Fruit fly (Drosophila melanogaster) whole organism, embryonic: ENCODE data around the gene CG9286.

Source experiments
- Atf-2 ChIP-seq: fragments of 200-800 bp; sonication (Bioruptor generic); optimal IDR thresholded peaks from 2 replicates; lab custom pipeline; 2016; ENCODE audit warnings: missing biosample characterization, missing genetic modification characterization
- CG11093 ChIP-seq: fragments of 200-800 bp; sonication (Bioruptor generic); IDR thresholded peaks from 3 replicates; pipeline ENCODE4 v1.3.6; 2022; ENCODE audit warnings: missing biosample characterization, missing genetic modification characterization
- CG11560 ChIP-seq: fragments of 200-800 bp; sonication (Bioruptor generic); IDR thresholded peaks from 3 replicates; pipeline ENCODE4 v1.3.6; 2022; ENCODE audit warnings: missing biosample characterization, missing genetic modification characterization
- CG11696 ChIP-seq: fragments of 200-800 bp; sonication (Bioruptor generic); IDR thresholded peaks from 2 replicates; pipeline ENCODE4 v1.3.6; 2022; ENCODE audit warnings: missing biosample characterization, missing genetic modification characterization
- CG11723 ChIP-seq: fragments of 200-800 bp; sonication (Bioruptor generic); optimal IDR thresholded peaks from 2 replicates; lab custom pipeline; 2017; ENCODE audit warnings: missing biosample characterization, mild to moderate bottlenecking, missing genetic modification characterization
- CG12104 ChIP-seq: fragments of 200-800 bp; sonication (Bioruptor generic); optimal IDR thresholded peaks from 3 replicates; lab custom pipeline; 2016; ENCODE audit warnings: missing biosample characterization, missing genetic modification characterization
- CG12155 ChIP-seq: fragments of 200-800 bp; sonication (Bioruptor generic); optimal IDR thresholded peaks from 3 replicates; lab custom pipeline; 2016; ENCODE audit warnings: missing biosample characterization, missing genetic modification characterization
- CG12236 ChIP-seq: fragments of 200-800 bp; sonication (Bioruptor generic); optimal IDR thresholded peaks from 2 replicates; lab custom pipeline; 2016; ENCODE audit warnings: missing biosample characterization, missing genetic modification characterization
- CG13123 ChIP-seq: fragments of 200-800 bp; sonication (Bioruptor generic); optimal IDR thresholded peaks from 2 replicates; lab custom pipeline; 2016; ENCODE audit warnings: missing biosample characterization, missing genetic modification characterization
- CG14014 ChIP-seq: fragments of 200-800 bp; sonication (Bioruptor generic); IDR thresholded peaks from 2 replicates; pipeline ENCODE4 v1.3.6; 2022; ENCODE audit warnings: missing biosample characterization, missing genetic modification characterization
- CG14710 ChIP-seq: fragments of 200-800 bp; sonication (Bioruptor generic); optimal IDR thresholded peaks from 3 replicates; lab custom pipeline; 2019; ENCODE audit warnings: missing biosample characterization, mild to moderate bottlenecking, missing genetic modification characterization, moderate library complexity
- CG15269 ChIP-seq: fragments of 200-800 bp; sonication (Bioruptor generic); optimal IDR thresholded peaks from 2 replicates; lab custom pipeline; 2018; ENCODE audit warnings: missing biosample characterization, mild to moderate bottlenecking, missing genetic modification characterization, moderate library complexity
- CG15601 ChIP-seq: fragments of 200-800 bp; sonication (Bioruptor generic); optimal IDR thresholded peaks from 3 replicates; lab custom pipeline; 2019; ENCODE audit warnings: missing biosample characterization, mild to moderate bottlenecking, missing genetic modification characterization, moderate library complexity
- CG17328 ChIP-seq: fragments of 200-800 bp; sonication (Bioruptor generic); IDR thresholded peaks from 2 replicates; pipeline ENCODE4 v1.3.6; 2022; ENCODE audit warnings: missing biosample characterization, missing genetic modification characterization
- CG30431 ChIP-seq: fragments of 200-800 bp; sonication (Bioruptor generic); optimal IDR thresholded peaks from 2 replicates; lab custom pipeline; 2017; ENCODE audit warnings: missing biosample characterization, missing genetic modification characterization
- CG34422 ChIP-seq: fragments of 200-800 bp; sonication (Bioruptor generic); IDR thresholded peaks from 3 replicates; pipeline ENCODE4 v1.3.6; 2022; ENCODE audit warnings: missing biosample characterization, missing genetic modification characterization
- CG3838 ChIP-seq: fragments of 200-800 bp; sonication (Bioruptor generic); optimal IDR thresholded peaks from 3 replicates; lab custom pipeline; 2016; ENCODE audit warnings: missing biosample characterization, missing genetic modification characterization
- CG4360 ChIP-seq: fragments of 200-800 bp; sonication (Bioruptor generic); IDR thresholded peaks from 2 replicates; pipeline ENCODE4 v1.3.6; 2022; ENCODE audit warnings: missing biosample characterization, missing genetic modification characterization
- CG6175 ChIP-seq: fragments of 200-800 bp; sonication (Bioruptor generic); IDR thresholded peaks from 3 replicates; pipeline ENCODE4 v1.3.6; 2022; ENCODE audit warnings: missing biosample characterization, missing genetic modification characterization
- CG6254 ChIP-seq: fragments of 200-800 bp; sonication (Bioruptor generic); optimal IDR thresholded peaks from 3 replicates; lab custom pipeline; 2017; ENCODE audit warnings: mild to moderate bottlenecking, missing biosample characterization, missing genetic modification reagents, missing genetic modification characterization
- CG7271 ChIP-seq: fragments of 200-800 bp; sonication (Bioruptor generic); optimal IDR thresholded peaks from 2 replicates; lab custom pipeline; 2018; ENCODE audit warnings: missing biosample characterization, mild to moderate bottlenecking, missing genetic modification characterization, moderate library complexity
- CG8478 ChIP-seq: fragments of >200 bp; optimal IDR thresholded peaks from 2 replicates; lab custom pipeline; 2018
- CG9215 ChIP-seq: fragments of 200-800 bp; sonication (Bioruptor generic); IDR thresholded peaks from 2 replicates; pipeline ENCODE4 v1.3.6; 2022; ENCODE audit warnings: missing biosample characterization, missing genetic modification characterization
- CG9609 ChIP-seq: fragments of 200-800 bp; sonication (Bioruptor generic); optimal IDR thresholded peaks from 3 replicates; lab custom pipeline; 2016; ENCODE audit warnings: missing biosample characterization, missing genetic modification characterization
- E2f2 ChIP-seq: fragments of 200-800 bp; sonication (Bioruptor generic); IDR thresholded peaks from 2 replicates; pipeline ENCODE4 v1.3.6; 2022; ENCODE audit warnings: missing biosample characterization, missing genetic modification characterization
- Hr78 ChIP-seq, 2 experiments: fragments of 200-800 bp in 1 of 2; fragments of >200 bp in 1 of 2; sonication (Bioruptor generic) in 1 of 2; optimal IDR thresholded peaks; 2 replicates each; lab custom pipeline; 2017 to 2019; ENCODE audit warnings: missing biosample characterization in 2 of 2, missing genetic modification characterization in 2 of 2, mild to moderate bottlenecking in 1 of 2, moderate library complexity in 1 of 2
- Mad ChIP-seq: fragments of 200-800 bp; sonication (Bioruptor generic); optimal IDR thresholded peaks from 2 replicates; lab custom pipeline; 2016; ENCODE audit warnings: missing biosample characterization, missing genetic modification characterization
- Nf-YB ChIP-seq: fragments of 200-800 bp; sonication (Bioruptor generic); optimal IDR thresholded peaks from 3 replicates; lab custom pipeline; 2019; ENCODE audit warnings: missing biosample characterization, mild to moderate bottlenecking, missing genetic modification characterization, moderate library complexity
- NfI ChIP-seq: fragments of 200-800 bp; sonication (Bioruptor generic); optimal IDR thresholded peaks from 3 replicates; lab custom pipeline; 2018; ENCODE audit warnings: missing biosample characterization, mild to moderate bottlenecking, missing genetic modification characterization, moderate library complexity
- Opbp ChIP-seq: fragments of 200-800 bp; sonication (Bioruptor generic); IDR thresholded peaks from 3 replicates; pipeline ENCODE4 v1.3.6; 2022; ENCODE audit warnings: missing biosample characterization, missing genetic modification characterization; ENCODE audit not compliant: partially characterized antibody
- Optix ChIP-seq: fragments of 200-800 bp; sonication (Bioruptor generic); IDR thresholded peaks from 3 replicates; pipeline ENCODE4 v1.3.6; 2022; ENCODE audit warnings: missing biosample characterization, missing genetic modification characterization
- Ravus ChIP-seq: fragments of 200-800 bp; sonication (Bioruptor generic); IDR thresholded peaks from 2 replicates; pipeline ENCODE4 v1.3.6; 2022; ENCODE audit warnings: missing biosample characterization, missing genetic modification characterization
- Trl ChIP-seq, 3 experiments: fragments of >200 bp in 2 of 3; fragments of 200-800 bp in 1 of 3; sonication (Bioruptor generic) in 1 of 3; optimal IDR thresholded peaks; 2 replicates in 1 of 3; 3 replicates in 2 of 3; lab custom pipeline; 2016 to 2017; ENCODE audit warnings: missing biosample characterization in 1 of 3, missing genetic modification characterization in 1 of 3
- YL-1 ChIP-seq: fragments of 200-800 bp; sonication (Bioruptor generic); optimal IDR thresholded peaks from 3 replicates; lab custom pipeline; 2017; ENCODE audit warnings: missing biosample characterization, mild to moderate bottlenecking, missing genetic modification characterization
- bbx ChIP-seq: fragments of 200-800 bp; sonication (Bioruptor generic); IDR thresholded peaks from 2 replicates; pipeline ENCODE4 v1.3.6; 2022; ENCODE audit warnings: missing biosample characterization, missing genetic modification characterization; ENCODE audit not compliant: partially characterized antibody
- chif ChIP-seq, 2 experiments: fragments of 200-800 bp; sonication (Bioruptor generic); optimal IDR thresholded peaks; 3 replicates each; lab custom pipeline; 2016; ENCODE audit warnings: missing biosample characterization in 2 of 2, missing genetic modification characterization in 2 of 2
- chinmo ChIP-seq: fragments of 200-800 bp; sonication (Bioruptor generic); IDR thresholded peaks from 4 replicates; pipeline ENCODE4 v1.3.6; 2022; ENCODE audit warnings: missing biosample characterization, missing genetic modification characterization; ENCODE audit not compliant: partially characterized antibody
- dan ChIP-seq: fragments of 200-800 bp; sonication (Bioruptor generic); IDR thresholded peaks from 2 replicates; pipeline ENCODE4 v1.3.6; 2022; ENCODE audit warnings: missing biosample characterization, missing genetic modification characterization
- ems ChIP-seq: fragments of 200-800 bp; sonication (Bioruptor generic); optimal IDR thresholded peaks from 3 replicates; lab custom pipeline; 2016; ENCODE audit warnings: missing biosample characterization, missing genetic modification characterization
- esg ChIP-seq: fragments of 200-800 bp; sonication (Bioruptor generic); conservative IDR thresholded peaks from 2 replicates; pipeline ENCODE4 v1.3.6; 2022; ENCODE audit warnings: missing biosample characterization, missing genetic modification characterization
- eve ChIP-seq, 2 experiments: fragments of >200 bp; optimal IDR thresholded peaks; 2 replicates each; lab custom pipeline; 2017; ENCODE audit warnings: missing biosample characterization in 2 of 2, missing genetic modification characterization in 2 of 2
- fu2 ChIP-seq: fragments of 200-800 bp; sonication (Bioruptor generic); optimal IDR thresholded peaks from 2 replicates; lab custom pipeline; 2016; ENCODE audit warnings: missing biosample characterization, missing genetic modification characterization
- grn ChIP-seq: fragments of 200-800 bp; sonication (Bioruptor generic); optimal IDR thresholded peaks from 3 replicates; lab custom pipeline; 2017; ENCODE audit warnings: missing biosample characterization, missing genetic modification characterization
- her ChIP-seq: fragments of 200-800 bp; sonication (Bioruptor generic); optimal IDR thresholded peaks from 2 replicates; lab custom pipeline; 2016; ENCODE audit warnings: missing biosample characterization, missing genetic modification characterization
- kay ChIP-seq: fragments of 200-800 bp; sonication (Bioruptor generic); optimal IDR thresholded peaks from 2 replicates; lab custom pipeline; 2016; ENCODE audit warnings: missing biosample characterization, missing genetic modification characterization
- lbe ChIP-seq: fragments of 200-800 bp; sonication (Bioruptor generic); optimal IDR thresholded peaks from 2 replicates; lab custom pipeline; 2016; ENCODE audit warnings: missing biosample characterization, mild to moderate bottlenecking, missing genetic modification characterization
- mld ChIP-seq: fragments of 200-800 bp; sonication (Bioruptor generic); IDR thresholded peaks from 3 replicates; pipeline ENCODE4 v1.3.6; 2022; ENCODE audit warnings: missing biosample characterization, missing genetic modification characterization; ENCODE audit not compliant: partially characterized antibody
- org-1 ChIP-seq: fragments of 200-800 bp; sonication (Bioruptor generic); optimal IDR thresholded peaks from 2 replicates; lab custom pipeline; 2017; ENCODE audit warnings: missing biosample characterization, missing genetic modification characterization
- sna ChIP-seq: fragments of 200-800 bp; sonication (Bioruptor generic); IDR thresholded peaks from 2 replicates; pipeline ENCODE4 v1.3.6; 2022; ENCODE audit warnings: missing biosample characterization, missing genetic modification characterization; ENCODE audit not compliant: partially characterized antibody
- ssp ChIP-seq: fragments of 200-800 bp; sonication (Bioruptor generic); IDR thresholded peaks from 2 replicates; pipeline ENCODE4 v1.3.6; 2022; ENCODE audit warnings: missing biosample characterization, missing genetic modification characterization
- zfh1 ChIP-seq: fragments of 200-800 bp; sonication (Bioruptor generic); IDR thresholded peaks from 3 replicates; pipeline ENCODE4 v1.3.6; 2022; ENCODE audit warnings: missing biosample characterization, missing genetic modification characterization
- zfh2 ChIP-seq: fragments of 200-800 bp; sonication (Bioruptor generic); optimal IDR thresholded peaks from 2 replicates; lab custom pipeline; 2016; ENCODE audit warnings: missing biosample characterization, missing genetic modification characterization

CG9286 gene

dm6 chr3R:13815022-13815440, 34.3 kb downstream of the CG9286 start (continued):
- peak; percentile 79; the same call in 2 of the 4 replicates for TF ChIP-seq chinmo (GFP tag; lab: Robert Waterston, UW)
- TF ChIP-seq CG7271 (tag; lab: Kevin White, UChicago): no peak
- no peak for TF ChIP-seq ssp (GFP tag; lab: Robert Waterston, UW)
- no peak for TF ChIP-seq her
- no peak for TF ChIP-seq Ravus (GFP tag; lab: Robert Waterston, UW)
- no peak for TF ChIP-seq Opbp
- TF ChIP-seq Mad (GFP tag; lab: Kevin White, UChicago): no peak
- no peak for TF ChIP-seq CG6175 (GFP tag; lab: Robert Waterston, UW)
- no peak for TF ChIP-seq CG3838 (GFP tag; lab: Kevin White, UChicago)
- no peak for TF ChIP-seq dan (GFP tag; lab: Robert Waterston, UW)
- TF ChIP-seq bbx: no peak
- TF ChIP-seq kay: no peak
- no peak for TF ChIP-seq lbe (GFP tag; lab: Kevin White, UChicago)
- no peak for TF ChIP-seq E2f2 (GFP tag; lab: Robert Waterston, UW)
- no peak for TF ChIP-seq CG8478
- TF ChIP-seq CG9609 (GFP tag; lab: Kevin White, UChicago): no peak
- no peak for TF ChIP-seq CG11093 (GFP tag; lab: Robert Waterston, UW)
- no peak for TF ChIP-seq org-1 (GFP tag; lab: Kevin White, UChicago)
- no peak for TF ChIP-seq CG12155 (GFP tag; lab: Kevin White, UChicago)
- TF ChIP-seq mld (GFP tag; lab: Robert Waterston, UW): peak; percentile 57; the same call in 1 of the 3 replicates
- TF ChIP-seq Nf-YB: no peak
- no peak for TF ChIP-seq zfh2 (GFP tag; lab: Kevin White, UChicago)
- no peak for TF ChIP-seq CG6254
- TF ChIP-seq sna (GFP tag; lab: Robert Waterston, UW): peak; percentile 56
- no peak for TF ChIP-seq CG12104 (GFP tag; lab: Kevin White, UChicago)
- TF ChIP-seq Atf-2 (GFP tag; lab: Kevin White, UChicago): no peak
- TF ChIP-seq eve (GFP tag; optimal IDR thresholded peaks at IDR 0.05; lab: Kevin White, UChicago): no peak
- no peak for TF ChIP-seq ems
- no peak for TF ChIP-seq CG34422 (GFP tag; lab: Robert Waterston, UW)
- TF ChIP-seq YL-1 (GFP tag; lab: Kevin White, UChicago): no peak
- no peak for TF ChIP-seq esg (GFP tag; lab: Robert Waterston, UW)
- no peak for TF ChIP-seq CG14710
- TF ChIP-seq Optix (GFP tag; lab: Robert Waterston, UW): no peak
- no peak for TF ChIP-seq CG15269
- no peak for TF ChIP-seq CG15601 (tag; lab: Kevin White, UChicago)
- TF ChIP-seq CG14014 (GFP tag; lab: Robert Waterston, UW): no peak
- no peak for TF ChIP-seq CG11696
- no peak for TF ChIP-seq CG11723 (GFP tag; lab: Kevin White, UChicago)
- TF ChIP-seq Trl (optimal IDR thresholded peaks at IDR 0.05; lab: Kevin White, UChicago): peak; percentile 91 to 94
- no peak for TF ChIP-seq Trl (GFP tag; optimal IDR thresholded peaks at IDR 0.05; lab: Kevin White, UChicago)
- no peak for TF ChIP-seq chif (GFP tag; optimal IDR thresholded peaks at IDR 0.05; lab: Kevin White, UChicago)
- TF ChIP-seq CG9215 (GFP tag; lab: Robert Waterston, UW): no peak
- TF ChIP-seq grn: no peak
- 0 out of 2 replicates have a peak, but pooled peaks have one; percentile 20 for TF ChIP-seq CG17328 (GFP tag; lab: Robert Waterston, UW)
- TF ChIP-seq CG11560: no peak
- no peak for TF ChIP-seq CG12236
- TF ChIP-seq CG30431 (GFP tag; lab: Kevin White, UChicago): no peak
- no peak for TF ChIP-seq CG13123 (GFP tag; lab: Kevin White, UChicago)
- peak in 1 of 2 experiments; percentile 82 for TF ChIP-seq Hr78 (GFP tag; optimal IDR thresholded peaks at IDR 0.05; lab: Kevin White, UChicago)
- no peak for TF ChIP-seq fu2
- no peak for TF ChIP-seq NfI
- no peak for TF ChIP-seq CG4360 (GFP tag; lab: Robert Waterston, UW)
- TF ChIP-seq zfh1 (GFP tag; lab: Robert Waterston, UW): 0 out of 3 replicates have a peak, but pooled peaks have one; percentile 29
